Worm (Caenorhabditis elegans) whole organism, late embryonic: ENCODE measurements around the gene dlhd-1.

ENCODE experiments used
- C08G9.2 ChIP-seq: sonication (generic microtip); optimal IDR thresholded peaks from 2 replicates; lab custom pipeline; 2016; ENCODE audit warnings: mild to moderate bottlenecking, missing genetic modification characterization, moderate library complexity, missing compliant biosample characterization
- C38D4.7 ChIP-seq: fragments of 200-800 bp; sonication (Bioruptor generic); optimal IDR thresholded peaks from 2 replicates; lab custom pipeline; 2018; ENCODE audit warnings: mild to moderate bottlenecking, missing genetic modification characterization, moderate library complexity, missing compliant biosample characterization
- K02D7.2 ChIP-seq: sonication (generic microtip); optimal IDR thresholded peaks from 2 replicates; lab custom pipeline; 2017; ENCODE audit warnings: mild to moderate bottlenecking, missing genetic modification characterization, missing compliant biosample characterization
- T23F11.4 ChIP-seq: fragments of 200-800 bp; sonication (Bioruptor generic); optimal IDR thresholded peaks from 2 replicates; lab custom pipeline; 2018; ENCODE audit warnings: mild to moderate bottlenecking, missing genetic modification characterization, missing compliant biosample characterization
- Y22D7AL.16 ChIP-seq: sonication (generic microtip); optimal IDR thresholded peaks from 2 replicates; lab custom pipeline; 2016; ENCODE audit warnings: missing genetic modification characterization, missing compliant biosample characterization
- ahr-1 ChIP-seq: sonication (generic microtip); optimal IDR thresholded peaks from 2 replicates; lab custom pipeline; 2016; ENCODE audit warnings: missing genetic modification characterization, missing compliant biosample characterization
- ama-1 ChIP-seq: fragments of 150-350 bp; optimal IDR thresholded peaks from 2 replicates; lab custom pipeline; 2014
- ceh-14 ChIP-seq: sonication (generic microtip); optimal IDR thresholded peaks from 2 replicates; lab custom pipeline; 2016; ENCODE audit warnings: missing genotype, missing genetic modification characterization, missing compliant biosample characterization
- ceh-18 ChIP-seq: sonication (generic microtip); optimal IDR thresholded peaks from 2 replicates; lab custom pipeline; 2016; ENCODE audit warnings: missing genetic modification characterization, missing compliant biosample characterization
- ceh-2 ChIP-seq: sonication (generic microtip); optimal IDR thresholded peaks from 2 replicates; lab custom pipeline; 2016; ENCODE audit warnings: missing genotype, missing genetic modification characterization, missing compliant biosample characterization
- ceh-22 ChIP-seq: sonication (generic microtip); optimal IDR thresholded peaks from 2 replicates; lab custom pipeline; 2017; ENCODE audit warnings: missing biosample characterization, missing genetic modification characterization
- ceh-24 ChIP-seq: sonication (generic microtip); optimal IDR thresholded peaks from 2 replicates; lab custom pipeline; 2016; ENCODE audit warnings: mild to moderate bottlenecking, missing genetic modification characterization, missing compliant biosample characterization
- ceh-30 ChIP-seq: fragments of 150-350 bp; optimal IDR thresholded peaks from 2 replicates; lab custom pipeline; 2014; ENCODE audit warnings: missing biosample characterization, missing genetic modification characterization
- ceh-31 ChIP-seq: sonication (generic microtip); optimal IDR thresholded peaks from 2 replicates; lab custom pipeline; 2016; ENCODE audit warnings: missing genetic modification characterization, missing compliant biosample characterization
- ceh-34 ChIP-seq: sonication (generic microtip); optimal IDR thresholded peaks from 2 replicates; lab custom pipeline; 2016; ENCODE audit warnings: mild to moderate bottlenecking, missing genetic modification characterization, missing compliant biosample characterization
- ceh-48 ChIP-seq: sonication (generic microtip); optimal IDR thresholded peaks from 2 replicates; lab custom pipeline; 2016; ENCODE audit warnings: missing genetic modification characterization, inconsistent platforms, missing compliant biosample characterization
- ceh-6 ChIP-seq: fragments of 200-800 bp; sonication (Bioruptor generic); optimal IDR thresholded peaks from 2 replicates; lab custom pipeline; 2018; ENCODE audit warnings: mild to moderate bottlenecking, missing genetic modification characterization, missing compliant biosample characterization
- ceh-9 ChIP-seq: sonication (generic microtip); optimal IDR thresholded peaks from 2 replicates; lab custom pipeline; 2016; ENCODE audit warnings: mild to moderate bottlenecking, missing genetic modification characterization, inconsistent platforms, missing compliant biosample characterization
- che-1 ChIP-seq: sonication (generic microtip); optimal IDR thresholded peaks from 2 replicates; lab custom pipeline; 2016; ENCODE audit warnings: mild to moderate bottlenecking, missing genetic modification characterization, missing compliant biosample characterization
- elt-2 ChIP-seq: sonication (generic microtip); optimal IDR thresholded peaks from 2 replicates; lab custom pipeline; 2016; ENCODE audit warnings: missing genetic modification reagents, missing genetic modification characterization, missing compliant biosample characterization
- ets-4 ChIP-seq: sonication (generic microtip); optimal IDR thresholded peaks from 2 replicates; lab custom pipeline; 2016; ENCODE audit warnings: missing genetic modification characterization, missing compliant biosample characterization
- eyg-1 ChIP-seq: sonication (generic microtip); optimal IDR thresholded peaks from 2 replicates; lab custom pipeline; 2016; ENCODE audit warnings: missing genotype, missing genetic modification characterization, missing compliant biosample characterization
- fkh-10 ChIP-seq: fragments of 150-350 bp; optimal IDR thresholded peaks from 2 replicates; lab custom pipeline; 2014; ENCODE audit warnings: missing biosample characterization, missing genetic modification reagents, missing genetic modification characterization
- fkh-6 ChIP-seq: sonication (generic microtip); optimal IDR thresholded peaks from 2 replicates; lab custom pipeline; 2016; ENCODE audit warnings: missing genetic modification characterization, missing compliant biosample characterization
- hlh-30 ChIP-seq: sonication (generic microtip); optimal IDR thresholded peaks from 2 replicates; lab custom pipeline; 2017; ENCODE audit warnings: antibody characterized with exemption, missing genetic modification characterization, missing compliant biosample characterization; ENCODE audit not compliant: insufficient read depth
- hlh-6 ChIP-seq: sonication (generic microtip); optimal IDR thresholded peaks from 2 replicates; lab custom pipeline; 2016; ENCODE audit warnings: missing genotype, missing genetic modification characterization, missing compliant biosample characterization
- lim-6 ChIP-seq: sonication (generic microtip); optimal IDR thresholded peaks from 2 replicates; lab custom pipeline; 2016; ENCODE audit warnings: missing genetic modification characterization, missing compliant biosample characterization
- lin-11 ChIP-seq: fragments of 200-800 bp; sonication (Bioruptor generic); optimal IDR thresholded peaks from 2 replicates; lab custom pipeline; 2018; ENCODE audit warnings: mild to moderate bottlenecking, missing genetic modification characterization, missing compliant biosample characterization
- madf-2 ChIP-seq: sonication (generic microtip); optimal IDR thresholded peaks from 2 replicates; lab custom pipeline; 2017; ENCODE audit warnings: missing genetic modification characterization, missing compliant biosample characterization
- mec-3 ChIP-seq: sonication (generic microtip); optimal IDR thresholded peaks from 2 replicates; lab custom pipeline; 2016; ENCODE audit warnings: borderline replicate concordance, missing genetic modification characterization, missing compliant biosample characterization
- nfya-1 ChIP-seq: sonication (generic microtip); optimal IDR thresholded peaks from 2 replicates; lab custom pipeline; 2017; ENCODE audit warnings: missing genetic modification characterization, mild to moderate bottlenecking, missing compliant biosample characterization, antibody characterized with exemption, moderate library complexity
- nhr-11 ChIP-seq: fragments of 150-350 bp; optimal IDR thresholded peaks from 2 replicates; lab custom pipeline; 2014; ENCODE audit warnings: missing biosample characterization, missing genetic modification characterization
- npax-4 ChIP-seq: sonication (generic microtip); optimal IDR thresholded peaks from 2 replicates; lab custom pipeline; 2016; ENCODE audit warnings: missing genetic modification characterization, missing compliant biosample characterization
- odd-2 ChIP-seq: sonication (generic microtip); optimal IDR thresholded peaks from 2 replicates; lab custom pipeline; 2017; ENCODE audit warnings: antibody characterized with exemption, mild to moderate bottlenecking, missing genetic modification characterization, missing compliant biosample characterization
- rnt-1 ChIP-seq: sonication (generic microtip); optimal IDR thresholded peaks from 2 replicates; lab custom pipeline; 2016; ENCODE audit warnings: missing genetic modification characterization, missing compliant biosample characterization
- sox-2 ChIP-seq: fragments of 200-800 bp; sonication (Bioruptor generic); IDR thresholded peaks from 2 replicates; pipeline ENCODE4 v1.3.6; 2022; ENCODE audit warnings: missing genetic modification reagents, missing genetic modification characterization, missing compliant biosample characterization
- tbx-2 ChIP-seq: sonication (generic microtip); optimal IDR thresholded peaks from 2 replicates; lab custom pipeline; 2016; ENCODE audit warnings: missing genetic modification characterization, missing compliant biosample characterization
- unc-3 ChIP-seq, 2 experiments: fragments of 200-800 bp in 1 of 2; sonication (Bioruptor generic) in 1 of 2; sonication (generic microtip) in 1 of 2; conservative IDR thresholded peaks in 1 of 2; optimal IDR thresholded peaks in 1 of 2; 2 replicates each; pipeline versions ENCODE4 v1.3.6 to Lab custom; 2016 to 2022; ENCODE audit warnings: missing compliant biosample characterization in 2 of 2, missing genetic modification characterization in 2 of 2, missing genetic modification reagents in 1 of 2
- unc-86 ChIP-seq: sonication (generic microtip); optimal IDR thresholded peaks from 2 replicates; lab custom pipeline; 2016; ENCODE audit warnings: missing genetic modification characterization, missing compliant biosample characterization
- ztf-16 ChIP-seq: sonication (generic microtip); optimal IDR thresholded peaks from 2 replicates; lab custom pipeline; 2017; ENCODE audit warnings: missing genetic modification characterization, missing compliant biosample characterization

The dlhd-1 gene

DNA sequence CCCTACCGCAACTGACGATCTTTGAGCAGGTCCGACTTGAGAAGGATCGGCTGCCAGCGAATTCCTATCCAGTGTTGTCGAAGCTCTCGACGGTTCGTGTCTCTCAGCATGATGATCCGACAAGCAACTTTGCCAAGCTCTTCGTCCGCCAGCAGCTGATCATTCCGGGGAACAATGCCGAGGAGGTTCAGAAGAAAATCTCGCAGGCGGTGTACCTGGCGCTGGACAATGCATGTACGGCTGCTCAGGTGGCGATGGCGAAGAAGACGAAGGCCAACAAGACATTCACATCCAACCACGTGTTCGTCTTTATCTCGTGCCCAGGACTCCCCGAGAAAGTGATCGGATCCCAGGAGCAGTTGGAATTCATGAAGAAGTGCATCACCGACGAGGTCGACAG, 22.5 kb downstream of the dlhd-1 start:
- TF ChIP-seq nhr-11 (tag; lab: Kevin White, UChicago) (no peak), ceh-14 (tag; lab: Kevin White, UChicago) (no peak), ceh-6 (no peak), C38D4.7 (no peak), eyg-1 (tag; lab: Kevin White, UChicago) (no peak), unc-3 (GFP tag; conservative IDR thresholded peaks at IDR 0.05; lab: Robert Waterston, UW) (no peak), unc-3 (tag; optimal IDR thresholded peaks at IDR 0.05; lab: Kevin White, UChicago) (no peak), ceh-24 (tag; lab: Kevin White, UChicago) (no peak), mec-3 (tag; lab: Kevin White, UChicago) (no peak), ama-1 (lab: Kevin White, UChicago) (no peak), hlh-30 (no peak), madf-2 (tag; lab: Kevin White, UChicago) (no peak), ceh-34 (no peak), lim-6 (tag; lab: Kevin White, UChicago) (no peak), unc-86 (tag; lab: Kevin White, UChicago) (no peak), lin-11 (tag; lab: Kevin White, UChicago) (no peak)
- TF ChIP-seq, all 69 proteins: peak for 0

DNA sequence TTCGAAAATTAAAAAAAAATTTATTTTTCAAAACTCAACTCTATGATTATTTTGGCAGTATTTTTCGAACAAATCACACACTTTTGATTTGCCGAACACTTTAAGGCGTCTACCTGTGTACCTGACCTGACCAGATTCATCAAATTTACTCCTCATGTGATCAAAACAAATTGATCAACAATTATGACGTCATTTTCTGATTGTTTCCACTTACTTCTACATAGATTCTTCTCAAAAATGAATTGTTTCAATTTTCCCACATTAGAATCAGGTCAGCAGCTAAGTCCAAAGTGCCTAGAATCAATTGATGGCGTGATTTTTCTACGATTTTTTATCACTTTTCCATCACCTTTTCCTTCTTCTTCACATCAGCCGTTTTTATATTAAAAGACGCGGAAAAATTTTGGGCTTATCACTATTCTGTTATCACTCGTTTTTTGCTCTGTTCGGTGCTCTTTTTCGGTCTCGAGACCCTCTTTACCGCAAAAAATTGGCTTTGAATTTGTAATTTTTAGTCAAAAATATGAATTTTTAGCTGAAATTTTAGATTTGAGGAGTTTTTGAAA, 28.7 kb downstream of the dlhd-1 start:
- no peak for TF ChIP-seq sox-2 (GFP tag; lab: Robert Waterston, UW)
- TF ChIP-seq ceh-9 = no peak
- TF ChIP-seq C38D4.7 = no peak
- no peak for TF ChIP-seq ceh-34
- TF ChIP-seq ceh-24 (tag; lab: Kevin White, UChicago) = no peak
- no peak for TF ChIP-seq ztf-16 (tag; lab: Kevin White, UChicago)
- TF ChIP-seq ceh-18 (tag; lab: Kevin White, UChicago) = no peak
- TF ChIP-seq tbx-2 (tag; lab: Kevin White, UChicago) = no peak
- no peak for TF ChIP-seq npax-4
- no peak for TF ChIP-seq fkh-10
- TF ChIP-seq ceh-22 (tag; lab: Kevin White, UChicago) = no peak
- TF ChIP-seq hlh-30 = no peak
- TF ChIP-seq odd-2 (tag; lab: Kevin White, UChicago) = no peak
- no peak for TF ChIP-seq Y22D7AL.16 (tag; lab: Kevin White, UChicago)
- no peak for TF ChIP-seq ceh-30
- no peak for TF ChIP-seq ceh-48 (tag; lab: Kevin White, UChicago)
- no peak for TF ChIP-seq ceh-14 (tag; lab: Kevin White, UChicago)
- no peak for TF ChIP-seq fkh-6
- TF ChIP-seq eyg-1 (tag; lab: Kevin White, UChicago) = no peak
- no peak for TF ChIP-seq K02D7.2

- peak; percentile 1 for TF ChIP-seq hlh-6 (tag; lab: Kevin White, UChicago)
- no peak for TF ChIP-seq lim-6 (tag; lab: Kevin White, UChicago)
- no peak for TF ChIP-seq ets-4
Measured at ce11 chrII:1141720-1142574, 30.0 kb downstream of the dlhd-1 start.

ce11 chrII:1140689-1141088, 31.2 kb downstream of the dlhd-1 start, which contains the start of gene W09B6.4:
TSS of gene W09B6.4 (minus strand) at chrII:1140839.
- TF ChIP-seq ahr-1 (tag; lab: Kevin White, UChicago) (no peak), K02D7.2 (no peak), ceh-48 (tag; lab: Kevin White, UChicago) (no peak), lim-6 (tag; lab: Kevin White, UChicago) (no peak), nfya-1 (tag; lab: Kevin White, UChicago) (no peak), C08G9.2 (tag; lab: Kevin White, UChicago) (no peak), ceh-6 (no peak), mec-3 (tag; lab: Kevin White, UChicago) (no peak), ceh-34 (no peak), ceh-31 (tag; lab: Kevin White, UChicago) (no peak), elt-2 (tag; lab: Kevin White, UChicago) (no peak), che-1 (tag; lab: Kevin White, UChicago) (no peak), rnt-1 (tag; lab: Kevin White, UChicago) (no peak), T23F11.4 (GFP tag; lab: Kevin White, UChicago) (no peak), ceh-2 (tag; lab: Kevin White, UChicago) (no peak)
